Worm (Caenorhabditis elegans): ENCODE measurements around the gene hmg-4.

Gene hmg-4

ce11 chrIII:7336214-7336613, 45.2 kb downstream of the hmg-4 start, which contains the start of gene gsp-2:
Gene gsp-2, plus strand, starts transcription at chrIII:7336587.
- TF ChIP-seq flh-1 (GFP tag; optimal IDR thresholded peaks at IDR 0.05) = no peak
- no peak for TF ChIP-seq ztf-11 (tag; optimal IDR thresholded peaks at IDR 0.05)
- TF ChIP-seq ces-1 (GFP tag; optimal IDR thresholded peaks at IDR 0.05) = peak; percentile 45
- peak; percentile 59 for TF ChIP-seq hlh-1 (tag; optimal IDR thresholded peaks at IDR 0.05)
- TF ChIP-seq elt-1 (tag; optimal IDR thresholded peaks at IDR 0.05; ENCODE audit: borderline replicate concordance, insufficient read depth) = no peak
- TF ChIP-seq ceh-83 (GFP tag; optimal IDR thresholded peaks at IDR 0.05) = no peak
- TF ChIP-seq elt-3 (tag; optimal IDR thresholded peaks at IDR 0.05) = no peak
- TF ChIP-seq lin-13 (tag; optimal IDR thresholded peaks at IDR 0.05) = peak; percentile 33
- TF ChIP-seq unc-39 (tag; optimal IDR thresholded peaks at IDR 0.05) = no peak
- peak; percentile 84 for TF ChIP-seq mep-1 (tag; optimal IDR thresholded peaks at IDR 0.05)
- no peak for TF ChIP-seq unc-62 (GFP tag; optimal IDR thresholded peaks at IDR 0.05)
- no peak for TF ChIP-seq lin-32 (GFP tag; optimal IDR thresholded peaks at IDR 0.05)
- no peak for TF ChIP-seq snpc-4 (tag; optimal IDR thresholded peaks at IDR 0.05)
- TF ChIP-seq lsy-2 (tag; optimal IDR thresholded peaks at IDR 0.05) = peak; percentile 95
- TF ChIP-seq blmp-1 (tag; optimal IDR thresholded peaks at IDR 0.05) = no peak
- TF ChIP-seq bed-3 (GFP tag; optimal IDR thresholded peaks at IDR 0.05) = no peak
- TF ChIP-seq unc-120 (tag; optimal IDR thresholded peaks at IDR 0.05; ENCODE audit: poor library complexity, severe bottlenecking) = peak; percentile 7
- no peak for TF ChIP-seq mab-5 (tag; optimal IDR thresholded peaks at IDR 0.05)
- TF ChIP-seq mls-2 (tag; optimal IDR thresholded peaks at IDR 0.05) = no peak
- peak; percentile 43 for TF ChIP-seq pha-4 (tag; optimal IDR thresholded peaks at IDR 0.05)
- TF ChIP-seq drap-1 (GFP tag; optimal IDR thresholded peaks at IDR 0.05) = peak; percentile 43
- TF ChIP-seq nhr-12 (tag; optimal IDR thresholded peaks at IDR 0.05) = no peak
- TF ChIP-seq nhr-76 (tag; optimal IDR thresholded peaks at IDR 0.05) = no peak
- peak; percentile 73 for TF ChIP-seq nhr-237 (tag; optimal IDR thresholded peaks at IDR 0.05)
- peak; percentile 29 for TF ChIP-seq sptf-1 (tag; optimal IDR thresholded peaks at IDR 0.05)

- TF ChIP-seq hlh-1 (tag; optimal IDR thresholded peaks at IDR 0.05) (peak; percentile 77), mep-1 (tag; optimal IDR thresholded peaks at IDR 0.05) (peak; percentile 14), ces-1 (GFP tag; optimal IDR thresholded peaks at IDR 0.05) (peak; percentile 32), ceh-39 (tag; optimal IDR thresholded peaks at IDR 0.05) (no peak), unc-62 (GFP tag; optimal IDR thresholded peaks at IDR 0.05) (peak; percentile 83), unc-39 (tag; optimal IDR thresholded peaks at IDR 0.05) (no peak), cnd-1 (tag; optimal IDR thresholded peaks at IDR 0.05) (peak; percentile 15), ham-2 (GFP tag; optimal IDR thresholded peaks at IDR 0.05) (peak; percentile 9), M03D4.4 (tag; optimal IDR thresholded peaks at IDR 0.05) (no peak), unc-120 (tag; optimal IDR thresholded peaks at IDR 0.05; ENCODE audit: poor library complexity, severe bottlenecking) (peak; percentile 65), nhr-2 (tag; optimal IDR thresholded peaks at IDR 0.05) (no peak), nhr-237 (tag; optimal IDR thresholded peaks at IDR 0.05) (peak; percentile 48), blmp-1 (tag; optimal IDR thresholded peaks at IDR 0.05) (peak; percentile 66), mls-2 (tag; optimal IDR thresholded peaks at IDR 0.05) (peak; percentile 6)
Measured at ce11 chrIII:7335220-7335619, 46.2 kb downstream of the hmg-4 start, which contains the start of gene F56C9.10. Gene F56C9.10, minus strand, starts transcription at chrIII:7335316.

- TF ChIP-seq lin-32 (GFP tag; optimal IDR thresholded peaks at IDR 0.05) (no peak), flh-1 (GFP tag; optimal IDR thresholded peaks at IDR 0.05) (no peak), lsy-2 (tag; optimal IDR thresholded peaks at IDR 0.05) (no peak), zip-8 (tag; optimal IDR thresholded peaks at IDR 0.05) (no peak), hlh-1 (tag; optimal IDR thresholded peaks at IDR 0.05) (no peak), bed-3 (GFP tag; optimal IDR thresholded peaks at IDR 0.05) (no peak), sptf-1 (tag; optimal IDR thresholded peaks at IDR 0.05) (no peak), nhr-12 (tag; optimal IDR thresholded peaks at IDR 0.05) (no peak), M03D4.4 (tag; optimal IDR thresholded peaks at IDR 0.05) (no peak), ztf-11 (tag; optimal IDR thresholded peaks at IDR 0.05) (no peak), nhr-76 (tag; optimal IDR thresholded peaks at IDR 0.05) (no peak), cnd-1 (tag; optimal IDR thresholded peaks at IDR 0.05) (no peak), unc-39 (tag; optimal IDR thresholded peaks at IDR 0.05) (no peak), drap-1 (GFP tag; optimal IDR thresholded peaks at IDR 0.05) (no peak), nhr-2 (tag; optimal IDR thresholded peaks at IDR 0.05) (no peak), ceh-83 (GFP tag; optimal IDR thresholded peaks at IDR 0.05) (no peak), mls-2 (tag; optimal IDR thresholded peaks at IDR 0.05) (no peak)
Measured at ce11 chrIII:7331671-7332070, 49.7 kb downstream of the hmg-4 start.

ce11 chrIII:7329155-7329732, 52.2 kb downstream of the hmg-4 start, which contains the start of gene lab-2:
Gene lab-2, minus strand, starts transcription at chrIII:7329607.
- TF ChIP-seq nhr-76 (tag; optimal IDR thresholded peaks at IDR 0.05) (no peak), zip-8 (tag; optimal IDR thresholded peaks at IDR 0.05) (no peak), nhr-12 (tag; optimal IDR thresholded peaks at IDR 0.05) (no peak), tbx-8 (GFP tag; optimal IDR thresholded peaks at IDR 0.05) (no peak), ceh-43 (GFP tag; optimal IDR thresholded peaks at IDR 0.05) (no peak)

Measured in whole organism, mixed stage, embryonic.